Worm (Caenorhabditis elegans) whole organism, L2 larva: Measurements from ENCODE around the gene B0507.2.
A peak's percentile ranks its signal among the peaks of the same experiment; 100 is the strongest.

Experiments used
- F13H6.1 ChIP-seq: sonication (generic microtip); optimal IDR thresholded peaks from 2 replicates; lab custom pipeline; 2016; ENCODE audit warnings: missing genetic modification characterization, missing compliant biosample characterization
- R02D3.7 ChIP-seq: fragments of 150-350 bp; optimal IDR thresholded peaks from 2 replicates; lab custom pipeline; 2014; ENCODE audit warnings: missing biosample characterization, missing genetic modification characterization
- Y55F3AM.14 ChIP-seq: fragments of 200-800 bp; sonication (Bioruptor generic); optimal IDR thresholded peaks from 2 replicates; lab custom pipeline; 2018; ENCODE audit warnings: mild to moderate bottlenecking, missing genetic modification characterization, missing compliant biosample characterization
- alr-1 ChIP-seq: fragments of 150-350 bp; optimal IDR thresholded peaks from 2 replicates; lab custom pipeline; 2014; ENCODE audit warnings: missing biosample characterization, missing genetic modification characterization
- aly-2 ChIP-seq: fragments of 150-350 bp; optimal IDR thresholded peaks from 2 replicates; lab custom pipeline; 2014; ENCODE audit warnings: missing biosample characterization, missing genetic modification characterization
- ama-1 ChIP-seq: fragments of 150-350 bp; optimal IDR thresholded peaks from 2 replicates; lab custom pipeline; 2018; ENCODE audit warnings: inconsistent platforms
- ceh-82 ChIP-seq: fragments of 150-350 bp; optimal IDR thresholded peaks from 2 replicates; lab custom pipeline; 2014; ENCODE audit warnings: missing biosample characterization, missing genetic modification characterization
- crh-2 ChIP-seq: sonication (generic microtip); optimal IDR thresholded peaks from 2 replicates; lab custom pipeline; 2017; ENCODE audit warnings: missing biosample characterization, missing genetic modification characterization
- egl-27 ChIP-seq: sonication (generic microtip); optimal IDR thresholded peaks from 3 replicates; lab custom pipeline; 2017; ENCODE audit warnings: missing biosample characterization, missing genetic modification reagents, missing genetic modification characterization
- elt-3 ChIP-seq: sonication (generic microtip); optimal IDR thresholded peaks from 2 replicates; lab custom pipeline; 2017; ENCODE audit warnings: missing biosample characterization, missing genetic modification characterization
- fos-1 ChIP-seq: fragments of 150-350 bp; optimal IDR thresholded peaks from 2 replicates; lab custom pipeline; 2014; ENCODE audit warnings: missing biosample characterization, missing genetic modification characterization
- lin-11 ChIP-seq: fragments of 150-350 bp; sonication (generic microtip); optimal IDR thresholded peaks from 2 replicates; lab custom pipeline; 2014; ENCODE audit warnings: missing biosample characterization, missing genetic modification characterization, inconsistent platforms, mixed read lengths
- lin-13 ChIP-seq: fragments of 150-350 bp; optimal IDR thresholded peaks from 2 replicates; lab custom pipeline; 2014; ENCODE audit warnings: missing biosample characterization, missing genetic modification reagents, missing genetic modification characterization
- lsy-2 ChIP-seq, 2 experiments: fragments of 150-350 bp in 1 of 2; sonication (generic microtip) in 1 of 2; optimal IDR thresholded peaks; 2 replicates each; lab custom pipeline; 2014 to 2017; ENCODE audit warnings: missing biosample characterization in 2 of 2, missing genetic modification characterization in 2 of 2
- mab-5 ChIP-seq: fragments of 150-350 bp; optimal IDR thresholded peaks from 2 replicates; lab custom pipeline; 2014; ENCODE audit warnings: missing biosample characterization, missing genetic modification characterization
- mbf-1 ChIP-seq: sonication (generic microtip); optimal IDR thresholded peaks from 2 replicates; lab custom pipeline; 2017; ENCODE audit warnings: missing biosample characterization, missing genetic modification characterization
- mdl-1 ChIP-seq, 2 experiments: fragments of 150-350 bp in 1 of 2; sonication (generic microtip) in 1 of 2; optimal IDR thresholded peaks; 2 replicates each; lab custom pipeline; 2017; ENCODE audit warnings: missing biosample characterization in 2 of 2, missing genetic modification characterization in 2 of 2
- nhr-10 ChIP-seq: sonication (generic microtip); optimal IDR thresholded peaks from 2 replicates; lab custom pipeline; 2017; ENCODE audit warnings: missing biosample characterization, missing genetic modification characterization
- nhr-11 ChIP-seq: fragments of 150-350 bp; optimal IDR thresholded peaks from 2 replicates; lab custom pipeline; 2014; ENCODE audit warnings: missing biosample characterization, missing genetic modification characterization
- nhr-12 ChIP-seq: fragments of 150-350 bp; optimal IDR thresholded peaks from 2 replicates; lab custom pipeline; 2014; ENCODE audit warnings: missing biosample characterization, missing genetic modification characterization
- nhr-129 ChIP-seq: fragments of 150-350 bp; optimal IDR thresholded peaks from 2 replicates; lab custom pipeline; 2014; ENCODE audit warnings: missing biosample characterization, missing genetic modification characterization
- nhr-21 ChIP-seq: fragments of 150-350 bp; optimal IDR thresholded peaks from 2 replicates; lab custom pipeline; 2014; ENCODE audit warnings: missing biosample characterization, missing genetic modification characterization
- nhr-23 ChIP-seq: fragments of 150-350 bp; optimal IDR thresholded peaks from 2 replicates; lab custom pipeline; 2014; ENCODE audit warnings: missing biosample characterization, missing genetic modification reagents, missing genetic modification characterization
- nhr-237 ChIP-seq: fragments of 150-350 bp; optimal IDR thresholded peaks from 2 replicates; lab custom pipeline; 2014; ENCODE audit warnings: missing biosample characterization, missing genetic modification characterization
- nhr-25 ChIP-seq: fragments of 150-350 bp; sonication (generic microtip); optimal IDR thresholded peaks from 3 replicates; lab custom pipeline; 2014; ENCODE audit warnings: missing biosample characterization, missing genetic modification characterization
- nhr-77 ChIP-seq: fragments of 150-350 bp; optimal IDR thresholded peaks from 2 replicates; lab custom pipeline; 2014; ENCODE audit warnings: missing biosample characterization, missing genetic modification characterization
- sem-4 ChIP-seq: fragments of 150-350 bp; optimal IDR thresholded peaks from 2 replicates; lab custom pipeline; 2014; ENCODE audit warnings: missing biosample characterization, missing genetic modification reagents, missing genetic modification characterization
- skn-1 ChIP-seq: sonication (generic microtip); optimal IDR thresholded peaks from 2 replicates; lab custom pipeline; 2017; ENCODE audit warnings: missing biosample characterization, missing genetic modification characterization
- sma-3 ChIP-seq: sonication (generic microtip); optimal IDR thresholded peaks from 2 replicates; lab custom pipeline; 2016; ENCODE audit warnings: missing genetic modification reagents, missing genetic modification characterization, missing compliant biosample characterization
- sma-9 ChIP-seq, 2 experiments: fragments of 150-350 bp in 1 of 2; sonication (generic microtip) in 1 of 2; optimal IDR thresholded peaks; 2 replicates each; lab custom pipeline; 2014 to 2016; ENCODE audit warnings: missing genetic modification characterization in 2 of 2, mild to moderate bottlenecking in 1 of 2, missing biosample characterization in 1 of 2, missing compliant biosample characterization in 1 of 2, missing genetic modification reagents in 1 of 2, moderate library complexity in 1 of 2
- snpc-4 ChIP-seq: fragments of 150-350 bp; optimal IDR thresholded peaks from 2 replicates; lab custom pipeline; 2014; ENCODE audit warnings: missing biosample characterization, missing genetic modification characterization
- unc-39 ChIP-seq: fragments of 150-350 bp; optimal IDR thresholded peaks from 2 replicates; lab custom pipeline; 2014; ENCODE audit warnings: missing biosample characterization, missing genetic modification characterization
- unc-55 ChIP-seq: fragments of 150-350 bp; sonication (generic microtip); optimal IDR thresholded peaks from 3 replicates; lab custom pipeline; 2014; ENCODE audit warnings: missing biosample characterization, missing genetic modification reagents, missing genetic modification characterization
- unc-62 ChIP-seq: fragments of 150-350 bp; optimal IDR thresholded peaks from 2 replicates; lab custom pipeline; 2014; ENCODE audit warnings: missing biosample characterization, missing genetic modification reagents, missing genetic modification characterization
- ztf-1 ChIP-seq: fragments of 200-800 bp; sonication (Bioruptor generic); conservative IDR thresholded peaks from 2 replicates; pipeline ENCODE4 v1.3.6; 2022; ENCODE audit warnings: missing genetic modification characterization, missing compliant biosample characterization

Gene B0507.2

DNA sequence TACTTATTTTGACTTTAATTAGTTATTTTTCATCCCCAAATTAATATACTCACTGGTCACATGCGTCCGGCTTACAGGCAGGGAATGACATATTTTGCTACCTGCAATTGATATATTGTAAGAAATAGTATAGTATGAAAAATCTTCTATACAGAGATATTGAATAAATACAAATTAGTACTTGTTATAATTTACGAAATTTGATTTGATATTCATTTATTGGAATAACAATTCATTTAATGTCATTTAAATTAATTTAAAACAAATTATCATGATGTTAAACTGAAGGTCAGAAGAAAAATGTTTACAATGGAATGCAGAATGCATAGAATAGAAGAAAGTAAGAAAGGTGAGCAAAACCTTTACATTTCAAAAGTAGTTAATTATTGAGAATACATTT is 15.5 kb upstream of the B0507.2 start, which contains the start of gene B0507.7:
TSS of gene B0507.7 (minus strand) at position 101 of the 400 bp plus-strand sequence.
- no peak for TF ChIP-seq sem-4
- no peak for TF ChIP-seq crh-2 (tag; lab: Kevin White, UChicago)
- TF ChIP-seq nhr-10: no peak
- no peak for TF ChIP-seq nhr-12 (tag; lab: Kevin White, UChicago)

DNA sequence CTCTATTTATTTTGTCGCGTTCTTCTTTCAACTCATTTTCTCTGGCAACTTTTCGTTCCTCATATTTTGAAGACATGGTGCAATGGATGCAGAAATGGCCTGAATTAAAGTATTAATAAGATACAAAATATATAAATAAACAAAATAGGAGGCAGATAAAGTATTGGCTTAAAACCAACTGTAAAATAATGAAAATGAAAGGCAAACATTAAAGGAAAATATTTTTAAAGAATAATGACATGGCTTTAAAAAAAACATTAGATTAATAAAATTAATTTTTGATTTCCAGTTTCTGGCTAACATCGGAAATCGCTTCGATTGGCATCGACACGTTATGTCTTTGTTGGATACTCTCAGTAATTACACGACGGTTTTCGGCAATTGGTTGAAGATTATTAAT is 13.7 kb upstream of the B0507.2 start, which contains the start of gene ddn-1:
TSS of gene ddn-1 (minus strand) at position 101 of the 400 bp plus-strand sequence.
- TF ChIP-seq nhr-11 (tag; lab: Kevin White, UChicago) (no peak), nhr-21 (tag; lab: Kevin White, UChicago) (no peak), sma-9 (GFP tag; optimal IDR thresholded peaks at IDR 0.05; lab: Kevin White, UChicago) (no peak), sma-9 (tag; optimal IDR thresholded peaks at IDR 0.05; lab: Kevin White, UChicago) (no peak)

DNA sequence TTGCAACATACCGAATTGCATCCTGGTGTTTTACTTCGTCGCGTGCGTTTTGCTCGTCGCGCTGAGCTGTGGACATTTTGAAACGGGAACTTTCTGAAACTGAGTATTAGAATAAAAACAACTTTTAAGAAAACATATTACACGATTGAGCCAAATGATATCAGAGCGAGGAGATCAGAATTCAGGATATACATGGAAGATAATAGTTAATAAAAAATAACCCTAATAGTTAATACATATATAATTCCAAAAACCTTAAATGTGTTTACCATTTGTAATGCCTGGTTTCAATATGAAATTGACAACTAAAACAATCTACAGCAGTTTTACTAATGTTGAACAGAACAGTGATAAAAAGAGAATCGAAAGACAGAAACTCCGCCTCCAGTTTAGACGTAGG is 11.3 kb upstream of the B0507.2 start, which contains the start of gene B0507.8:
TSS of gene B0507.8 (minus strand) at position 101 of the 400 bp plus-strand sequence.
- TF ChIP-seq lin-11 (no peak), nhr-23 (tag; lab: Kevin White, UChicago) (no peak), nhr-21 (tag; lab: Kevin White, UChicago) (no peak)
- TF ChIP-seq, all 48 proteins: peak for 0

DNA sequence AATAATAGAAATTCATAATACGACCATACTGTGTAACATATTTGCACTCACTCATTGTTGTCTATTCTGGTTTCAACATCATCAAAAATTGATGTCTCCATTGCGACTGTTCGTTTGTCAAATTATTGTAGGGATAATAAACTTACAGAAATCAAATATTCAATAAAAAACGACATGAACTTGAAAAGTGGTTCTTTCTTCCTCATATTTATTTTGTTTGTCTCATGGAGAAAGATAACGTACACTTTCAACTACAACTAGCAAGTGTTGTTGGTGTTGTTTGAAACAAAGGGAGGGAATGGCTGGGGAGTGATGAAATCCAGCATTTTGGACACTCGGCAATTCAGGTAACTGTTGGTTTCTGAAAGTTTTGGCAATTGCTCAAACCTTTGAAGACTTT is 8.2 kb upstream of the B0507.2 start, which contains the start of gene B0507.9:
TSS of gene B0507.9 (minus strand) at position 101 of the 400 bp plus-strand sequence.
- TF ChIP-seq ama-1 (no peak), ceh-82 (no peak), nhr-237 (no peak), nhr-21 (tag; lab: Kevin White, UChicago) (no peak), unc-62 (GFP tag; lab: Kevin White, UChicago) (no peak), nhr-129 (tag; lab: Kevin White, UChicago) (no peak), nhr-77 (no peak), aly-2 (tag; lab: Kevin White, UChicago) (no peak)

DNA sequence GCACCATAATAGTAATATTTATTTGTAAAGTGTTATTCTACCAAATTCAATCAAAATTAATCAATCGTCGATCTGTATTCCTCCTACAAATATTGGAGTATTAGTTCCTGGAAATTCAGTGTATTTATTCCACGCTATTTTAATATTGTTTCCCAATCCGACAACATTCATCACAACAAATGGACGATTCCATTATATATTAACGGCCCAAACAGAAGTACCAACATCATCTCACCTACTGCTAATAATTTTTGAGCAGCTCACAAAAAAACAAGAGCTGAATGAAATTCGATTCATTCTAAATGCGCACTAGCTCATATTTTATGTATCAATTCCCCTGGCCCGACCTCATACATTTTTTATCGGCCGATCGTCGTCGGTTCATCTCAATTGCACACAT is 7.1 kb upstream of the B0507.2 start:
- no peak for TF ChIP-seq nhr-129 (tag; lab: Kevin White, UChicago)
- TF ChIP-seq crh-2 (tag; lab: Kevin White, UChicago): no peak
- no peak for TF ChIP-seq nhr-12 (tag; lab: Kevin White, UChicago)
- no peak for TF ChIP-seq mbf-1 (tag; lab: Kevin White, UChicago)
- TF ChIP-seq nhr-21 (tag; lab: Kevin White, UChicago): no peak
- peak; percentile 44 for TF ChIP-seq unc-55 (GFP tag; lab: Kevin White, UChicago)
- no peak for TF ChIP-seq mab-5 (tag; lab: Kevin White, UChicago)

DNA sequence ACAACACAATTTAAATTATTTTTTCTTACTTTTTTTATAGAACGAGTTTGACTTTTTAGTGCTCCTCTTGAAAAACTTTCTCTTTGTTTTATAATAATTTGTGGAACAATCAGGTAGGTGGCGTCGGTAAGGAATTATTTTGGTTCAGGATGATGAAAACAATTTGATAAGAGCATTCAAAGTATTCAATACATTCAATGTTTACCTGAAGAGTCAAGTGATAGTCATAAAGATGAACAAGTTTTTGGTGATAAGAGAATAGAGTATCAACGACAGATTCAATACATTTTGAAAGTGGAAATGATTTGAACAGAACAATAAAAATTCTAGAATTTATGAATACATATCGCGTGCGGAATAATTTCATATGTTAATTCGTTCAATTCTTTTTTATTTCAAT is 6.6 kb upstream of the B0507.2 start:
- TF ChIP-seq nhr-237 (no peak), lsy-2 (tag; optimal IDR thresholded peaks at IDR 0.05; lab: Kevin White, UChicago) (no peak), ama-1 (no peak), nhr-21 (tag; lab: Kevin White, UChicago) (no peak), sma-9 (GFP tag; optimal IDR thresholded peaks at IDR 0.05; lab: Kevin White, UChicago) (peak; percentile 34), sma-9 (tag; optimal IDR thresholded peaks at IDR 0.05; lab: Kevin White, UChicago) (no peak), crh-2 (tag; lab: Kevin White, UChicago) (peak; percentile 32), unc-62 (GFP tag; lab: Kevin White, UChicago) (no peak), egl-27 (no peak), skn-1 (tag; lab: Kevin White, UChicago) (no peak), fos-1 (tag; lab: Kevin White, UChicago) (peak; percentile 63), nhr-129 (tag; lab: Kevin White, UChicago) (no peak), lin-13 (GFP tag; lab: Kevin White, UChicago) (no peak), nhr-12 (tag; lab: Kevin White, UChicago) (no peak), ceh-82 (no peak), nhr-23 (tag; lab: Kevin White, UChicago) (no peak)

DNA sequence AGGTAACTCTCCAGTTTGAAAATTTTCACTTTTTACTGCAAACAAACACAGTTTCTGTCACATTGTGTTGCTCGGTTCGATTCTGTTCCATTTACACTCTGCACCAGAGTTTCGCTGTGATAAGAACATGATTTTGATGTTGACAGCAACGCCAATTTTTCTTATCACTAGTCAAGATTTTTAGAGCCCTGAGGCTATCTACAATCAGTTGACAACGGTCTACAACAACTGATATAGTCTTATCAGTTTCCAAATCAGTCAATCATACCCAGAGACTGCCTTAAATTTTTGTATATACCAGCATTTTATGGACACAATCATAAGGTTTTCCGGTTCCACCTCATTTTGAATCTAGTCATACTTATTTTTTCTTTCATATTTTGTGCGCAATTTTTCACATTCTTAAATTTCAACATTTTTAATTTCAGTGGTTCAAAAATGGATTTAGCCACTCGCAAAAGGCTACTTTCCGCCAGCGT is 5.6 kb upstream of the B0507.2 start, which contains the start of gene B0507.3:
TSS of gene B0507.3 (plus strand) at position 429 of the 479 bp plus-strand sequence.
- no peak for TF ChIP-seq elt-3
- TF ChIP-seq R02D3.7: no peak
- TF ChIP-seq sma-3 (GFP tag; lab: Kevin White, UChicago): peak; percentile 43
- TF ChIP-seq nhr-237: no peak
- no peak for TF ChIP-seq lsy-2 (tag; optimal IDR thresholded peaks at IDR 0.05; lab: Kevin White, UChicago)
- no peak for TF ChIP-seq nhr-77
- TF ChIP-seq unc-39: no peak
- no peak for TF ChIP-seq nhr-129 (tag; lab: Kevin White, UChicago)
- TF ChIP-seq snpc-4 (tag; lab: Kevin White, UChicago): no peak
- peak; percentile 65 for TF ChIP-seq F13H6.1 (tag; lab: Kevin White, UChicago)
- peak; percentile 91 for TF ChIP-seq sma-9 (GFP tag; optimal IDR thresholded peaks at IDR 0.05; lab: Kevin White, UChicago)
- TF ChIP-seq sma-9 (tag; optimal IDR thresholded peaks at IDR 0.05; lab: Kevin White, UChicago): no peak
- no peak for TF ChIP-seq nhr-25 (tag; lab: Kevin White, UChicago)
- TF ChIP-seq unc-55 (GFP tag; lab: Kevin White, UChicago): no peak
- no peak for TF ChIP-seq ceh-82
- TF ChIP-seq crh-2 (tag; lab: Kevin White, UChicago): peak; percentile 66
- no peak for TF ChIP-seq mdl-1 (tag; optimal IDR thresholded peaks at IDR 0.05; lab: Kevin White, UChicago)
- no peak for TF ChIP-seq nhr-10
- no peak for TF ChIP-seq Y55F3AM.14 (GFP tag; lab: Kevin White, UChicago)
- TF ChIP-seq ztf-1: no peak
- TF ChIP-seq nhr-21 (tag; lab: Kevin White, UChicago): no peak
- TF ChIP-seq ama-1: no peak
- TF ChIP-seq alr-1 (tag; lab: Kevin White, UChicago): no peak
- no peak for TF ChIP-seq aly-2 (tag; lab: Kevin White, UChicago)
- no peak for TF ChIP-seq nhr-11 (tag; lab: Kevin White, UChicago)
- TF ChIP-seq egl-27: peak; percentile 48
- TF ChIP-seq mab-5 (tag; lab: Kevin White, UChicago): no peak
